Worm (Caenorhabditis elegans): ENCODE data around the gene tbx-36.

Gene tbx-36

DNA sequence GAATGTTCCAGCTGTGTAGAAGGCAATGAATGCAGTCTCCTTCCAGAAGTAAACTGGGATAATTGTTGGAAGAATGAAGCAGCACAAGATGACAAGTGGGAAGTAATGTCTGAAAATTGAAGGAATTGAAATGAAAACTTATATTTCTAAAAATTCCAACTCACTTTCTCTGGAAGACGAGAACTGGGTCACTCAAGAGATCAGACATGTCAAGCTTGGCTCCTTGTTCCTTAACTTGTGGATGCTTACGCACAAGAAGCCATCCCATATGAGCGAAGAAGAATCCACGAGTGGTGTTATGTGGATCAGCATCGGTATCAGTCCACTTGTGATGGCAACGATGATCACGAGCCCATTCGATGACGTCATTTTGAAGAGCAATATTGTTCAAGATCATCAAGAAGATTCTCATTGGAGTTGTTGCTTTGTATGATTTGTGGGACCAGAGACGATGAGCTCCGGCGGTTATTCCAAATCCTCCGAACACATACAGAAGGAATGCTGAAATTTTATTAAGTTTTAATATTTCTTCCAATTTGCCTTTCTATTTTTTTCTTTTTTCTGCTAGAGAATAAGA, 36.0 kb upstream of the tbx-36 start (continued):
- TF ChIP-seq ces-1 (GFP tag; optimal IDR thresholded peaks at IDR 0.05) = no peak
- peak; percentile 85 for TF ChIP-seq zfp-3 (GFP tag; conservative IDR thresholded peaks at IDR 0.05)
- no peak for TF ChIP-seq egl-27 (tag; optimal IDR thresholded peaks at IDR 0.05)
- TF ChIP-seq jun-1 (tag; optimal IDR thresholded peaks at IDR 0.05) = no peak
- no peak for TF ChIP-seq hlh-11 (tag; optimal IDR thresholded peaks at IDR 0.05)
- TF ChIP-seq daf-12 (tag; optimal IDR thresholded peaks at IDR 0.05) = no peak
- no peak for TF ChIP-seq lin-13 (GFP tag; optimal IDR thresholded peaks at IDR 0.05)
- no peak for TF ChIP-seq pha-4 (GFP tag; IDR thresholded peaks at IDR 0.05)
- no peak for TF ChIP-seq pha-4 (tag; optimal IDR thresholded peaks at IDR 0.05)
- TF ChIP-seq arid-1 (GFP tag; conservative IDR thresholded peaks at IDR 0.05) = no peak
- no peak for TF ChIP-seq fkh-10 (GFP tag; optimal IDR thresholded peaks at IDR 0.05)
- no peak for TF ChIP-seq zip-2 (tag; optimal IDR thresholded peaks at IDR 0.05)

DNA sequence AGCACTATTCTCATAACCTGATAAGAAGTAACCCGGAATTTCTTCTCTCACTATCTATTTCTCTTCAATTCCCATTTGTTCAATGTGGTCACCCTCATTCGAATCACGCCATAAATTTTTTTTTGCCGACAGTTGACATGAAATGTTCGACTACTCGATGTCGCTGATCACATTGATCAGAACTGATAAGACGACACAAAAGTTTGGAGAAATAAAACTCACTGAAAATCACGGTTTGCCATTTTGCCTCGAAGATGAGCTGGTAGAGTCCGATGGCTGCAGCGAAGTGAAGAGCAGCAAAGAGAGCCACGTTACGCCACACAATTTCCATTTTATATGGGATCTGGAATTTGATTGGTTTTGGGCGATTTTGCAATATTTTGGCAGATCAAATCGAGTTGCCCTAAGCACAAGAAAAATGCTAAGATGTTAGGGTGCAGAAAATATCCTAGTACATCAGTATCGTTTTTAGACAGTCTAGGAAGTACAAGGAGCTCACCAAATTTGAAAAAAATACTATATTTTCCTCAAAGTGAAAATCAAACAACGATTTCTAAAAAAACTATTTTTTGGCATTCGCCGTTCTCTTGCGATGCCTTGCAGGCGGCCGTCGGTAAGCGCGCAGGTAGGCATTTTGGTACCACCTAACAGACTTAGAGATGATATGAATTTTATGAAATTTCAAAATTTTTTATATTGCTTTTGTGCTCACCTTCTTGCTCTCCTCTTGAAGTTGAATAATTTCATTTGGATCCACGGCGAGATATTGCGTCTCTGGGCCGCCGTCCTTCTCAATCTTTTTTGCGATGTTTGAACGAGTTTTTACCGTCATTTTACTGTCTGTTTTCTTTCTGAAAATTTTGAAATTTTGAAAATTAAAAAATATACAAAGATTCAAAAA, 35.3 kb upstream of the tbx-36 start, which contains the start of gene fat-6:
Gene fat-6, minus strand, starts transcription at position 851 of the 901 bp plus-strand sequence.
- peak; percentile 46 for TF ChIP-seq hlh-11 (tag; optimal IDR thresholded peaks at IDR 0.05)
- no peak for TF ChIP-seq nhr-41 (GFP tag; IDR thresholded peaks at IDR 0.05)
- no peak for TF ChIP-seq zag-1 (tag; optimal IDR thresholded peaks at IDR 0.05)
- no peak for TF ChIP-seq aly-2 (tag; optimal IDR thresholded peaks at IDR 0.05)
- no peak for TF ChIP-seq saeg-2 (GFP tag; IDR thresholded peaks at IDR 0.05)
- no peak for TF ChIP-seq Y5F2A.4 (GFP tag; optimal IDR thresholded peaks at IDR 0.05)
- TF ChIP-seq mes-2 (tag; optimal IDR thresholded peaks at IDR 0.05; ENCODE audit: poor library complexity, severe bottlenecking) = no peak
- peak; percentile 38 for TF ChIP-seq nhr-48 (tag; optimal IDR thresholded peaks at IDR 0.05)
- TF ChIP-seq tag-97 (GFP tag; IDR thresholded peaks at IDR 0.05) = no peak
- TF ChIP-seq dmd-8 (GFP tag; IDR thresholded peaks at IDR 0.05) = no peak
- no peak for TF ChIP-seq attf-4 (tag; optimal IDR thresholded peaks at IDR 0.05)
- TF ChIP-seq nhr-76 (tag; optimal IDR thresholded peaks at IDR 0.05) = no peak
- TF ChIP-seq egl-27 (tag; optimal IDR thresholded peaks at IDR 0.05) = no peak
- no peak for TF ChIP-seq ZK546.5 (tag; optimal IDR thresholded peaks at IDR 0.05)
- no peak for TF ChIP-seq nhr-111 (GFP tag; optimal IDR thresholded peaks at IDR 0.05)
- no peak for TF ChIP-seq ces-1 (GFP tag; optimal IDR thresholded peaks at IDR 0.05)
- no peak for TF ChIP-seq nhr-11 (tag; optimal IDR thresholded peaks at IDR 0.05)
- TF ChIP-seq dpl-1 (GFP tag; optimal IDR thresholded peaks at IDR 0.05) = no peak
- TF ChIP-seq mxl-2 (GFP tag; conservative IDR thresholded peaks at IDR 0.05) = no peak
- TF ChIP-seq dve-1 (tag; optimal IDR thresholded peaks at IDR 0.05; ENCODE audit: insufficient read depth) = peak; percentile 55
- no peak for TF ChIP-seq pha-4 (GFP tag; IDR thresholded peaks at IDR 0.05)
- no peak for TF ChIP-seq pha-4 (tag; optimal IDR thresholded peaks at IDR 0.05)
- TF ChIP-seq nhr-6 (tag; optimal IDR thresholded peaks at IDR 0.05) = no peak
- TF ChIP-seq ztf-11 (tag; optimal IDR thresholded peaks at IDR 0.05) = no peak
- no peak for TF ChIP-seq ztf-7 (tag; optimal IDR thresholded peaks at IDR 0.05)
- TF ChIP-seq F44E2.7 (GFP tag; IDR thresholded peaks at IDR 0.05) = no peak
- TF ChIP-seq nhr-25 (tag; optimal IDR thresholded peaks at IDR 0.05; ENCODE audit: borderline replicate concordance, insufficient read depth) = no peak
- no peak for TF ChIP-seq vab-7 (GFP tag; IDR thresholded peaks at IDR 0.05)
- TF ChIP-seq T26A8.4 (GFP tag; IDR thresholded peaks at IDR 0.05) = peak; percentile 30; the same call in 1 of the 2 replicates
- TF ChIP-seq mdl-1 (tag; optimal IDR thresholded peaks at IDR 0.05) = peak in 1 of 2 experiments; percentile 1
- TF ChIP-seq snpc-4 (tag; optimal IDR thresholded peaks at IDR 0.05) = no peak
- TF ChIP-seq T20F7.1 (GFP tag; optimal IDR thresholded peaks at IDR 0.05) = peak; percentile 34
- TF ChIP-seq dmd-6 (GFP tag; IDR thresholded peaks at IDR 0.05) = peak; percentile 26; the same call in 1 of the 2 replicates
- no peak for TF ChIP-seq ceh-44 (GFP tag; IDR thresholded peaks at IDR 0.05)
- peak; percentile 64 for TF ChIP-seq zfp-3 (GFP tag; conservative IDR thresholded peaks at IDR 0.05)
- TF ChIP-seq fos-1 (tag; optimal IDR thresholded peaks at IDR 0.05) = no peak
- TF ChIP-seq gei-8 (GFP tag; optimal IDR thresholded peaks at IDR 0.05) = no peak
- no peak for TF ChIP-seq F10B5.3 (tag; optimal IDR thresholded peaks at IDR 0.05)
- no peak for TF ChIP-seq hlh-30 (tag; optimal IDR thresholded peaks at IDR 0.05; ENCODE audit: insufficient read depth)
- TF ChIP-seq R02D3.7 (tag; optimal IDR thresholded peaks at IDR 0.05) = no peak
- no peak for TF ChIP-seq set-16 (GFP tag; IDR thresholded peaks at IDR 0.05)

Measured in whole organism, L4 larva.